Worm (Caenorhabditis elegans) whole organism, young adult: Measurements from ENCODE around the gene fbxb-11.

ENCODE experiments used
- ccch-3 ChIP-seq: fragments of 200-800 bp; sonication (Bioruptor generic); optimal IDR thresholded peaks from 2 replicates; lab custom pipeline; 2018; ENCODE audit warnings: mild to moderate bottlenecking, missing genetic modification characterization, missing compliant biosample characterization
- gei-17 ChIP-seq: fragments of 200-800 bp; sonication (Bioruptor generic); optimal IDR thresholded peaks from 2 replicates; lab custom pipeline; 2018; ENCODE audit warnings: mild to moderate bottlenecking, missing genetic modification characterization, missing compliant biosample characterization
- lsy-27 ChIP-seq: sonication (generic microtip); optimal IDR thresholded peaks from 2 replicates; lab custom pipeline; 2017; ENCODE audit warnings: missing genetic modification characterization, mild to moderate bottlenecking, missing compliant biosample characterization, antibody characterized with exemption, missing genotype, borderline replicate concordance; ENCODE audit not compliant: insufficient read depth

DNA sequence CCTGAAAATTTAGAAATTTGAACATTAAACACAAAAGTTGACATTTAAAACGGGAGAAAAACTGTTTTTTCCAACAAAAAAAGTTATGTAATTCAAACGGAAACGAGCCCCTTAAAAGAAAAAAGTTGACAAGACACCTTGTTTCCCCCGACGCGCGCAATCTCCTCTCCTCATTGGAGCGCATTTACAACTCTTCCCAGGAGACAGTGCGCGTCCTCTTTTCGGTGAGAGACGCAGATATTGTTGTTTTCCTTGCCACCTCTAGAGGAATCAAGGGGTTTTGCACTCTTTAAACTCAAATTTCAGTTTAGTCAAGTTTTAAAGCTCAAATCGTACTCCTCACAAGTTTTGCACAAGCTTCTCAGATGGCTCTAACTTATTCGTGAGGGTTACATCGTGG is 28.6 kb upstream of the fbxb-11 start, which contains the start of gene F58E1.13:
- no peak for TF ChIP-seq ccch-3 (GFP tag; lab: Kevin White, UChicago)
- no peak for TF ChIP-seq lsy-27 (tag; lab: Kevin White, UChicago)
- no peak for TF ChIP-seq gei-17 (GFP tag; lab: Kevin White, UChicago)
